Worm (Caenorhabditis elegans): ENCODE data around the gene F53B7.4.

The F53B7.4 gene

DNA sequence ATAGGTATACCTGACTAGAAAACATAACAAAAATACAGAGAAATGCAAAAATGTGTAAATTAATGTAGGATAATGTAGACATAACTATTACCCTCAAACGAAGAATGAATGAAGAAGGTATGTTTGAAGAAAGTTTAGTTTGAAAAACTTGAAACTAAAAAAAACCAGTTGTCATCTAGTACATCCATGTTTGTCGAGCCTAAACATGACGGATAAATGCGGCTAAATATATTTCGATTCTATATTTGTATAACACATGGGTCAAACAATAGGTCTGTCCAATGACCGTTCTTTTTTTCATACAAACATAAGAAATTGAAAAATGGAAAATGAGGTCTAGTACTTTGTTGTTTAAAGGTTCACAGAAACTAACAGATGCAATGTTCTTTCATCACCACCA lies 32.3 kb downstream of the F53B7.4 start, which contains the start of gene F17C11.22:
Gene F17C11.22 (minus strand): TSS at position 101 of the 400 bp plus-strand sequence.
- no peak for TF ChIP-seq nhr-11 (tag; optimal IDR thresholded peaks at IDR 0.05)
- TF ChIP-seq R02D3.7 (tag; optimal IDR thresholded peaks at IDR 0.05), result no peak
- TF ChIP-seq ztf-11 (tag; optimal IDR thresholded peaks at IDR 0.05), result no peak
- no peak for TF ChIP-seq unc-55 (GFP tag; optimal IDR thresholded peaks at IDR 0.05)
- TF ChIP-seq ama-1 (optimal IDR thresholded peaks at IDR 0.05), result no peak
- TF ChIP-seq mbf-1 (tag; optimal IDR thresholded peaks at IDR 0.05), result no peak
- no peak for TF ChIP-seq skn-1 (tag; optimal IDR thresholded peaks at IDR 0.05)
- TF ChIP-seq Y55F3AM.14 (GFP tag; optimal IDR thresholded peaks at IDR 0.05), result no peak
- TF ChIP-seq dmd-4 (tag; optimal IDR thresholded peaks at IDR 0.05), result no peak

- TF ChIP-seq nhr-25 (tag; optimal IDR thresholded peaks at IDR 0.05) (no peak), fos-1 (tag; optimal IDR thresholded peaks at IDR 0.05) (no peak), lin-13 (GFP tag; optimal IDR thresholded peaks at IDR 0.05) (no peak), R02D3.7 (tag; optimal IDR thresholded peaks at IDR 0.05) (no peak), ztf-1 (GFP tag; conservative IDR thresholded peaks at IDR 0.05) (no peak), ceh-82 (tag; optimal IDR thresholded peaks at IDR 0.05) (no peak)
Observed at ce11 chrV:10967594-10968273, 34.6 kb downstream of the F53B7.4 start.

ce11 chrV:10966874-10967273 lies 35.5 kb downstream of the F53B7.4 start:
- TF ChIP-seq dmd-4 (tag; optimal IDR thresholded peaks at IDR 0.05), result no peak
- no peak for TF ChIP-seq nhr-12 (tag; optimal IDR thresholded peaks at IDR 0.05)

DNA sequence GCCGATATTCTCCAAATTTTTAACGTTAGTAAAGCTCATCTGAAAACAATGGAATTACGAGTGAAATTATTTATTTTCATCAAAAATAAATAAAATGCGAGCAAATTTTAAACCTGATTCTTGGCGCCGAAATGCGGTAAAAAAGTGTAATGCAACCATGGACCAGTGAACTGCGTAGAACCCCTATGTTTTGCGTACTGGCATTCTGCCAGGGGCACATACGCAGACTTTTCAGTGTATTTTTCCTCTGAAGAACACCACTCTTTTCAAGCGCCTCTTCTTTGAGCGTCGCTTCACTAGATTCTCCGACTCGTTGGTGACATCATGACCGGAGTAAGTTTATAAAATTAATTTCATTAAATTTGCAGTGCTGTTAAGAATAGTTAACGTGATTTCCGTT lies 36.8 kb downstream of the F53B7.4 start, which contains the start of the genes ctf-4 and eef-1G:
Gene ctf-4 (minus strand): TSS at position 39 of the 400 bp plus-strand sequence.
Gene eef-1G (plus strand): TSS at position 219 of the 400 bp plus-strand sequence.
- TF ChIP-seq lin-39 (tag; optimal IDR thresholded peaks at IDR 0.05), result peak; percentile 36
- TF ChIP-seq nhr-6 (tag; optimal IDR thresholded peaks at IDR 0.05), result peak; percentile 95
- TF ChIP-seq mdl-1 (tag; optimal IDR thresholded peaks at IDR 0.05), result peak in 1 of 2 experiments; percentile 60
- TF ChIP-seq nhr-11 (tag; optimal IDR thresholded peaks at IDR 0.05), result no peak
- peak; percentile 12 for TF ChIP-seq unc-62 (GFP tag; optimal IDR thresholded peaks at IDR 0.05)
- peak; percentile 88 for TF ChIP-seq snpc-4 (tag; optimal IDR thresholded peaks at IDR 0.05)
- TF ChIP-seq mab-5 (tag; optimal IDR thresholded peaks at IDR 0.05), result peak; percentile 85
- TF ChIP-seq egl-27 (tag; optimal IDR thresholded peaks at IDR 0.05), result peak; percentile 82
- TF ChIP-seq mbf-1 (tag; optimal IDR thresholded peaks at IDR 0.05), result no peak
- TF ChIP-seq fos-1 (tag; optimal IDR thresholded peaks at IDR 0.05), result peak; percentile 99
- no peak for TF ChIP-seq unc-39 (tag; optimal IDR thresholded peaks at IDR 0.05)
- TF ChIP-seq elt-1 (tag; optimal IDR thresholded peaks at IDR 0.05), result no peak
- TF ChIP-seq alr-1 (tag; optimal IDR thresholded peaks at IDR 0.05), result no peak
- TF ChIP-seq nhr-25 (tag; optimal IDR thresholded peaks at IDR 0.05), result peak; percentile 98
- no peak for TF ChIP-seq nhr-23 (tag; optimal IDR thresholded peaks at IDR 0.05)
- TF ChIP-seq ztf-4 (tag; optimal IDR thresholded peaks at IDR 0.05), result peak; percentile 93
- TF ChIP-seq sem-4 (tag; optimal IDR thresholded peaks at IDR 0.05), result peak; percentile 97
- peak; percentile 98 for TF ChIP-seq crh-2 (tag; optimal IDR thresholded peaks at IDR 0.05)
- peak; percentile 83 to 96 for TF ChIP-seq lsy-2 (tag; optimal IDR thresholded peaks at IDR 0.05)
- TF ChIP-seq gmeb-1 (tag; optimal IDR thresholded peaks at IDR 0.05), result peak; percentile 97
- TF ChIP-seq R02D3.7 (tag; optimal IDR thresholded peaks at IDR 0.05), result peak; percentile 58
- peak; percentile 98 for TF ChIP-seq nhr-21 (tag; optimal IDR thresholded peaks at IDR 0.05)
- TF ChIP-seq nhr-77 (tag; optimal IDR thresholded peaks at IDR 0.05), result peak; percentile 57
- TF ChIP-seq dmd-4 (tag; optimal IDR thresholded peaks at IDR 0.05), result no peak
- TF ChIP-seq lin-11 (tag; optimal IDR thresholded peaks at IDR 0.05), result peak; percentile 94
- TF ChIP-seq aly-2 (tag; optimal IDR thresholded peaks at IDR 0.05), result no peak
- peak; percentile 97 for TF ChIP-seq sma-3 (GFP tag; optimal IDR thresholded peaks at IDR 0.05)
- TF ChIP-seq ZK546.5 (tag; optimal IDR thresholded peaks at IDR 0.05), result peak; percentile 71
- no peak for TF ChIP-seq peb-1 (tag; optimal IDR thresholded peaks at IDR 0.05)
- peak; percentile 99 for TF ChIP-seq nhr-129 (tag; optimal IDR thresholded peaks at IDR 0.05)
- TF ChIP-seq unc-55 (GFP tag; optimal IDR thresholded peaks at IDR 0.05), result peak; percentile 99
- no peak for TF ChIP-seq elt-3 (tag; optimal IDR thresholded peaks at IDR 0.05)
- peak; percentile 31 for TF ChIP-seq ceh-16 (tag; optimal IDR thresholded peaks at IDR 0.05)
- peak; percentile 61 for TF ChIP-seq nhr-10 (tag; optimal IDR thresholded peaks at IDR 0.05)
- TF ChIP-seq ztf-11 (tag; optimal IDR thresholded peaks at IDR 0.05), result no peak
- peak; percentile 76 for TF ChIP-seq Y55F3AM.14 (GFP tag; optimal IDR thresholded peaks at IDR 0.05)
- TF ChIP-seq blmp-1 (tag; optimal IDR thresholded peaks at IDR 0.05; ENCODE audit: insufficient read depth), result peak; percentile 71
- TF ChIP-seq lin-13 (GFP tag; optimal IDR thresholded peaks at IDR 0.05), result peak; percentile 96
- peak; percentile 51 for TF ChIP-seq ama-1 (optimal IDR thresholded peaks at IDR 0.05)
- peak; percentile 87 for TF ChIP-seq zag-1 (tag; optimal IDR thresholded peaks at IDR 0.05)
- TF ChIP-seq ceh-82 (tag; optimal IDR thresholded peaks at IDR 0.05), result peak; percentile 75
- peak; percentile 86 for TF ChIP-seq skn-1 (tag; optimal IDR thresholded peaks at IDR 0.05)
- peak; percentile 99 for TF ChIP-seq sma-9 (GFP tag; optimal IDR thresholded peaks at IDR 0.05)
- no peak for TF ChIP-seq sma-9 (tag; optimal IDR thresholded peaks at IDR 0.05)

All from whole organism, L2 larva.